Fruit fly (Drosophila melanogaster) whole organism, adult: ENCODE results near the gene CenB1A.

Experiments used
- CG14711 ChIP-seq: fragments of 200-800 bp; sonication (Bioruptor generic); optimal IDR thresholded peaks from 2 replicates; lab custom pipeline; 2018; ENCODE audit warnings: missing biosample characterization, mild to moderate bottlenecking, missing genetic modification characterization, moderate library complexity
- CG33017 ChIP-seq: fragments of 200-800 bp; sonication (Bioruptor generic); optimal IDR thresholded peaks from 2 replicates; lab custom pipeline; 2018; ENCODE audit warnings: missing biosample characterization, mild to moderate bottlenecking, missing genetic modification characterization, moderate library complexity
- CG7045 ChIP-seq: fragments of 200-800 bp; sonication (Bioruptor generic); optimal IDR thresholded peaks from 2 replicates; lab custom pipeline; 2017; ENCODE audit warnings: missing biosample characterization, mild to moderate bottlenecking, missing genetic modification characterization
- CG7101 ChIP-seq: fragments of 200-800 bp; sonication (Bioruptor generic); optimal IDR thresholded peaks from 2 replicates; lab custom pipeline; 2018; ENCODE audit warnings: missing biosample characterization, mild to moderate bottlenecking, missing genetic modification characterization, moderate library complexity
- Clk ChIP-seq: fragments of 200-800 bp; sonication (Bioruptor generic); optimal IDR thresholded peaks from 2 replicates; lab custom pipeline; 2017; ENCODE audit warnings: missing biosample characterization, missing genetic modification characterization
- Hr96 ChIP-seq: fragments of 200-800 bp; sonication (Bioruptor generic); optimal IDR thresholded peaks from 2 replicates; lab custom pipeline; 2016; ENCODE audit warnings: missing biosample characterization, missing genetic modification characterization
- Mnt ChIP-seq: fragments of 200-800 bp; sonication (Bioruptor generic); optimal IDR thresholded peaks from 2 replicates; lab custom pipeline; 2016; ENCODE audit warnings: missing biosample characterization, mild to moderate bottlenecking, missing genetic modification characterization
- kay ChIP-seq: fragments of 200-800 bp; sonication (Bioruptor generic); peaks from one replicate; lab custom pipeline; 2016; ENCODE audit warnings: missing biosample characterization, missing genetic modification characterization, borderline replicate concordance
- pad ChIP-seq: fragments of 200-800 bp; sonication (Bioruptor generic); optimal IDR thresholded peaks from 3 replicates; lab custom pipeline; 2017; ENCODE audit warnings: missing biosample characterization, missing genetic modification characterization, mild to moderate bottlenecking, moderate library complexity, missing genetic modification reagents
- toe ChIP-seq: fragments of 200-800 bp; sonication (Bioruptor generic); optimal IDR thresholded peaks from 2 replicates; lab custom pipeline; 2016; ENCODE audit warnings: missing biosample characterization, missing genetic modification characterization

dm6 chr3R:23088252-23088651 lies 29.9 kb upstream of the CenB1A start:
- TF ChIP-seq pad: no peak
- no peak for TF ChIP-seq CG7101 (tag; lab: Kevin White, UChicago)
- no peak for TF ChIP-seq toe (GFP tag; lab: Kevin White, UChicago)
- no peak for TF ChIP-seq kay (GFP tag; lab: Kevin White, UChicago)
- TF ChIP-seq CG14711 (tag; lab: Kevin White, UChicago): no peak
- TF ChIP-seq CG33017 (tag; lab: Kevin White, UChicago): no peak
- TF ChIP-seq CG7045 (GFP tag; lab: Kevin White, UChicago): no peak
- TF ChIP-seq Mnt (GFP tag; lab: Kevin White, UChicago): no peak
- TF ChIP-seq Hr96 (GFP tag; lab: Kevin White, UChicago): no peak
- no peak for TF ChIP-seq Clk (GFP tag; lab: Kevin White, UChicago)
